Worm (Caenorhabditis elegans): ENCODE data around the gene T01H3.5.

DNA sequence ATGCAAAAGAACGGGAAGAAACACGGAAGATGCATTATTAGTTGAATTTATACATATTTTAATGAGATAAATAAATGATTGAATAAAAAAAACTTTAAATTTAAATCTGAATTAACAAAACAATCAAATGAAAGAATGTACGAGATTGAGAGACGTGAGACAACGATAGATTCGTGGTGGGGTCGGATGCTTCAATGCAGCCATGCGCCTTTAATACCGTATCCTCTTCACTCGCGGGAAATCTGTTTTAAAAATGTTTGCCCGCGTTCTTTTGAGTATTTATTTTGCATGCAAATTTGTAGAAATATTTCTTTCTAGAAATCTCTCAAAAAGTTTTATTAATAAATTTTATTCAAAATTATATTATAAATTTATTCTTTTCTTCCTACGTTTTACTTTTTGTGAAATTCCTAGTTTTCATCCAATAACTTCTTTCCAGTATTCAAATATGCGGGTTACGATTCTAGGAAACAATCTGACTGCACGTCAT, 1.0 kb downstream of the T01H3.5 start, which contains the start of gene perm-1:
- no peak for TF ChIP-seq ces-1 (GFP tag; optimal IDR thresholded peaks at IDR 0.05)
- TF ChIP-seq sptf-1 (tag; optimal IDR thresholded peaks at IDR 0.05), result no peak
- TF ChIP-seq nhr-28 (tag; optimal IDR thresholded peaks at IDR 0.05), result no peak
- TF ChIP-seq nhr-237 (tag; optimal IDR thresholded peaks at IDR 0.05), result no peak
- no peak for TF ChIP-seq unc-62 (GFP tag; optimal IDR thresholded peaks at IDR 0.05)
- no peak for TF ChIP-seq nhr-2 (tag; optimal IDR thresholded peaks at IDR 0.05)

Data from whole organism, mixed stage, embryonic.